Worm (Caenorhabditis elegans): ENCODE results near the gene H17B01.2.

- TF ChIP-seq tra-4 (tag; optimal IDR thresholded peaks at IDR 0.05) (no peak), flt-1 (GFP tag; IDR thresholded peaks at IDR 0.05) (no peak), sea-1 (GFP tag; conservative IDR thresholded peaks at IDR 0.05) (no peak), hmbx-1 (tag; optimal IDR thresholded peaks at IDR 0.05) (no peak), B0310.2 (tag; optimal IDR thresholded peaks at IDR 0.05) (no peak), ama-1 (optimal IDR thresholded peaks at IDR 0.05) (no peak), ets-7 (tag; optimal IDR thresholded peaks at IDR 0.05) (no peak), tbx-11 (GFP tag; IDR thresholded peaks at IDR 0.05) (no peak), F13C5.2 (tag; optimal IDR thresholded peaks at IDR 0.05) (no peak)
Measured at ce11 chrII:1482419-1482818, 12.1 kb downstream of the H17B01.2 start.
